Worm (Caenorhabditis elegans) whole organism, L1 larva: ENCODE measurements around the gene F12D9.2.
A peak's percentile ranks its signal among the peaks of the same experiment; 100 is the strongest.

Experiments used
- C04F5.9 ChIP-seq: sonication (generic microtip); optimal IDR thresholded peaks from 2 replicates; lab custom pipeline; 2016; ENCODE audit warnings: missing genetic modification characterization, missing compliant biosample characterization
- F16B12.6 ChIP-seq: fragments of 150-350 bp; optimal IDR thresholded peaks from 2 replicates; lab custom pipeline; 2014; ENCODE audit warnings: missing biosample characterization, missing genetic modification characterization
- blmp-1 ChIP-seq: fragments of 150-350 bp; optimal IDR thresholded peaks from 2 replicates; lab custom pipeline; 2014; ENCODE audit warnings: missing biosample characterization, missing genetic modification characterization
- ceh-8 ChIP-seq: fragments of 200-800 bp; sonication (Bioruptor generic); optimal IDR thresholded peaks from 2 replicates; lab custom pipeline; 2018; ENCODE audit warnings: mild to moderate bottlenecking, missing genetic modification characterization, moderate library complexity, missing compliant biosample characterization
- ceh-82 ChIP-seq, 3 experiments: fragments of 150-350 bp in 1 of 3; sonication (generic microtip) in 2 of 3; optimal IDR thresholded peaks; 2 replicates each; lab custom pipeline; 2014 to 2017; ENCODE audit warnings: missing biosample characterization in 3 of 3, missing genetic modification characterization in 3 of 3
- ceh-88 ChIP-seq: fragments of 200-800 bp; sonication (Bioruptor generic); IDR thresholded peaks from 2 replicates; pipeline ENCODE4 v1.3.6; 2022; ENCODE audit warnings: missing genetic modification characterization, missing compliant biosample characterization
- ces-1 ChIP-seq: fragments of 150-350 bp; optimal IDR thresholded peaks from 2 replicates; lab custom pipeline; 2014; ENCODE audit warnings: missing biosample characterization, missing genetic modification reagents, missing genetic modification characterization
- dsc-1 ChIP-seq: sonication (generic microtip); optimal IDR thresholded peaks from 2 replicates; lab custom pipeline; 2016; ENCODE audit warnings: mild to moderate bottlenecking, missing genetic modification characterization, missing compliant biosample characterization
- efl-1 ChIP-seq, 4 experiments: fragments of 150-350 bp; optimal IDR thresholded peaks in 3 of 4; peaks in 1 of 4; 1 replicate in 1 of 4; 2 replicates in 3 of 4; lab custom pipeline; 2014; ENCODE audit warnings: missing biosample characterization in 2 of 4, missing genetic modification characterization in 2 of 4, missing genetic modification reagents in 2 of 4
- egl-13 ChIP-seq: sonication (generic microtip); optimal IDR thresholded peaks from 2 replicates; lab custom pipeline; 2016; ENCODE audit warnings: missing genotype, missing genetic modification reagents, missing genetic modification characterization, missing compliant biosample characterization
- elt-2 ChIP-seq: sonication (generic microtip); optimal IDR thresholded peaks from 2 replicates; lab custom pipeline; 2016; ENCODE audit warnings: missing genetic modification characterization, mild to moderate bottlenecking, inconsistent platforms, missing compliant biosample characterization, missing genetic modification reagents
- elt-3 ChIP-seq, 6 experiments: fragments of 150-350 bp in 1 of 6; sonication (generic microtip); optimal IDR thresholded peaks; 2 replicates each; lab custom pipeline; 2017 to 2018; ENCODE audit warnings: missing biosample characterization in 6 of 6, missing genetic modification characterization in 6 of 6, inconsistent platforms in 1 of 6
- fkh-10 ChIP-seq: sonication (generic microtip); optimal IDR thresholded peaks from 2 replicates; lab custom pipeline; 2017; ENCODE audit warnings: missing biosample characterization, missing genetic modification reagents, missing genetic modification characterization
- hlh-17 ChIP-seq: fragments of 200-800 bp; sonication (Bioruptor generic); optimal IDR thresholded peaks from 2 replicates; lab custom pipeline; 2018; ENCODE audit warnings: missing genetic modification characterization, mild to moderate bottlenecking, missing compliant biosample characterization, moderate library complexity, borderline replicate concordance
- hlh-4 ChIP-seq: sonication (generic microtip); optimal IDR thresholded peaks from 2 replicates; lab custom pipeline; 2016; ENCODE audit warnings: mild to moderate bottlenecking, missing genetic modification characterization, missing compliant biosample characterization
- isw-1 ChIP-seq: fragments of 200-800 bp; sonication (Bioruptor generic); IDR thresholded peaks from 2 replicates; pipeline ENCODE4 v1.3.6; 2022; ENCODE audit warnings: missing genetic modification characterization, missing compliant biosample characterization
- lin-13 ChIP-seq: fragments of 150-350 bp; optimal IDR thresholded peaks from 2 replicates; lab custom pipeline; 2014; ENCODE audit warnings: missing biosample characterization, missing genetic modification reagents, missing genetic modification characterization
- lin-14 ChIP-seq: fragments of 200-800 bp; sonication (Bioruptor generic); optimal IDR thresholded peaks from 2 replicates; lab custom pipeline; 2018; ENCODE audit warnings: mild to moderate bottlenecking, missing genetic modification characterization, moderate library complexity, missing compliant biosample characterization
- lin-15B ChIP-seq: fragments of 150-350 bp; sonication (generic microtip); optimal IDR thresholded peaks from 3 replicates; lab custom pipeline; 2014; ENCODE audit warnings: missing biosample characterization, missing genetic modification characterization
- lin-35 ChIP-seq, 2 experiments: fragments of 150-350 bp; optimal IDR thresholded peaks; 2 replicates each; lab custom pipeline; 2014; ENCODE audit warnings: missing biosample characterization in 2 of 2, missing genetic modification characterization in 2 of 2, missing genetic modification reagents in 2 of 2
- lin-39 ChIP-seq: fragments of 150-350 bp; optimal IDR thresholded peaks from 2 replicates; lab custom pipeline; 2014; ENCODE audit warnings: missing biosample characterization, missing genetic modification reagents, missing genetic modification characterization
- lir-3 ChIP-seq: sonication (generic microtip); optimal IDR thresholded peaks from 2 replicates; lab custom pipeline; 2016; ENCODE audit warnings: mild to moderate bottlenecking, missing genetic modification characterization, moderate library complexity, missing compliant biosample characterization; ENCODE audit not compliant: poor library complexity
- mab-9 ChIP-seq: fragments of 200-800 bp; sonication (Bioruptor generic); IDR thresholded peaks from 2 replicates; pipeline ENCODE4 v1.3.6; 2022; ENCODE audit warnings: missing genetic modification reagents, missing genetic modification characterization, missing compliant biosample characterization
- mdl-1 ChIP-seq, 2 experiments: fragments of 150-350 bp; optimal IDR thresholded peaks; 2 replicates each; lab custom pipeline; 2014 to 2017; ENCODE audit warnings: missing biosample characterization in 2 of 2, missing genetic modification characterization in 2 of 2, inconsistent platforms in 1 of 2
- mef-2 ChIP-seq: fragments of 150-350 bp; optimal IDR thresholded peaks from 2 replicates; lab custom pipeline; 2014; ENCODE audit warnings: missing biosample characterization, missing genetic modification characterization
- mep-1 ChIP-seq: fragments of 150-350 bp; optimal IDR thresholded peaks from 2 replicates; lab custom pipeline; 2014; ENCODE audit warnings: missing biosample characterization, missing genetic modification characterization
- nhr-12 ChIP-seq: sonication (generic microtip); optimal IDR thresholded peaks from 2 replicates; lab custom pipeline; 2017; ENCODE audit warnings: missing biosample characterization, missing genetic modification characterization
- nhr-19 ChIP-seq: fragments of 200-800 bp; sonication (Bioruptor generic); conservative IDR thresholded peaks from 2 replicates; pipeline ENCODE4 v1.3.6; 2022; ENCODE audit warnings: missing genetic modification characterization, missing compliant biosample characterization
- nhr-20 ChIP-seq: sonication (generic microtip); optimal IDR thresholded peaks from 2 replicates; lab custom pipeline; 2016; ENCODE audit warnings: mild to moderate bottlenecking, missing genetic modification characterization, missing compliant biosample characterization
- nhr-71 ChIP-seq: sonication (generic microtip); optimal IDR thresholded peaks from 2 replicates; lab custom pipeline; 2016; ENCODE audit warnings: mild to moderate bottlenecking, missing genetic modification characterization, moderate library complexity, missing compliant biosample characterization
- nhr-76 ChIP-seq: sonication (generic microtip); optimal IDR thresholded peaks from 2 replicates; lab custom pipeline; 2017; ENCODE audit warnings: missing biosample characterization, missing genetic modification characterization
- nhr-85 ChIP-seq: sonication (generic microtip); peaks from one replicate; lab custom pipeline; 2016; ENCODE audit warnings: missing genetic modification characterization, inconsistent platforms, missing compliant biosample characterization
- nhr-90 ChIP-seq: sonication (generic microtip); optimal IDR thresholded peaks from 2 replicates; lab custom pipeline; 2016; ENCODE audit warnings: mild to moderate bottlenecking, missing genetic modification characterization, missing compliant biosample characterization; ENCODE audit not compliant: poor library complexity
- pag-3 ChIP-seq: sonication (generic microtip); optimal IDR thresholded peaks from 2 replicates; lab custom pipeline; 2017; ENCODE audit warnings: missing genetic modification characterization, mild to moderate bottlenecking, missing compliant biosample characterization, antibody characterized with exemption, borderline replicate concordance; ENCODE audit not compliant: insufficient read depth
- skn-1 ChIP-seq: fragments of 150-350 bp; optimal IDR thresholded peaks from 2 replicates; lab custom pipeline; 2014; ENCODE audit warnings: missing biosample characterization, missing genetic modification characterization
- snu-23 ChIP-seq: sonication (generic microtip); optimal IDR thresholded peaks from 2 replicates; lab custom pipeline; 2016; ENCODE audit warnings: missing genetic modification characterization, missing compliant biosample characterization
- sox-4 ChIP-seq: sonication (generic microtip); optimal IDR thresholded peaks from 2 replicates; lab custom pipeline; 2016; ENCODE audit warnings: missing genetic modification characterization, missing compliant biosample characterization
- sptf-1 ChIP-seq: fragments of 150-350 bp; optimal IDR thresholded peaks from 2 replicates; lab custom pipeline; 2014; ENCODE audit warnings: missing biosample characterization, missing genetic modification characterization
- unc-130 ChIP-seq: fragments of 150-350 bp; optimal IDR thresholded peaks from 2 replicates; lab custom pipeline; 2017; ENCODE audit warnings: missing biosample characterization, missing genetic modification characterization, inconsistent platforms
- vab-15 ChIP-seq: sonication (generic microtip); optimal IDR thresholded peaks from 2 replicates; lab custom pipeline; 2017; ENCODE audit warnings: missing genotype, mild to moderate bottlenecking, missing genetic modification characterization, missing compliant biosample characterization
- zag-1 ChIP-seq: fragments of 150-350 bp; optimal IDR thresholded peaks from 2 replicates; lab custom pipeline; 2014; ENCODE audit warnings: missing biosample characterization, missing genetic modification characterization

Gene F12D9.2

ce11 chrX:8646997-8647396, at the start of gene F12D9.2:
F12D9.2 (minus strand) TSS chrX:8647097.
- TF ChIP-seq nhr-85 (peak; percentile 2), mep-1 (no peak), mab-9 (no peak), lir-3 (tag; lab: Kevin White, UChicago) (no peak)
- TF ChIP-seq, all 84 proteins: peak for 1

- TF ChIP-seq F16B12.6 = no peak
- TF ChIP-seq fkh-10 (GFP tag; lab: Kevin White, UChicago) = no peak
- no peak for TF ChIP-seq nhr-20 (tag; lab: Kevin White, UChicago)
- TF ChIP-seq, all 84 proteins: peak for 0
Measured at ce11 chrX:8681600-8681999, 34.7 kb upstream of the F12D9.2 start, which contains the start of gene K09E2.1. K09E2.1 (plus strand) TSS chrX:8681900.

- TF ChIP-seq ceh-82 (tag; optimal IDR thresholded peaks at IDR 0.05; lab: Kevin White, UChicago) = no peak
- no peak for TF ChIP-seq egl-13 (tag; lab: Kevin White, UChicago)
- TF ChIP-seq nhr-85 = peak; percentile 8
- no peak for TF ChIP-seq mdl-1 (tag; optimal IDR thresholded peaks at IDR 0.05; lab: Kevin White, UChicago)
- no peak for TF ChIP-seq vab-15 (tag; lab: Kevin White, UChicago)
- no peak for TF ChIP-seq mef-2 (tag; lab: Kevin White, UChicago)
- TF ChIP-seq lin-14 (GFP tag; lab: Kevin White, UChicago) = peak; percentile 28
- peak; percentile 7 for TF ChIP-seq blmp-1 (tag; lab: Kevin White, UChicago)
Measured at ce11 chrX:8677873-8678272, 31.0 kb upstream of the F12D9.2 start.

ce11 chrX:8677320-8677719, 30.4 kb upstream of the F12D9.2 start:
- TF ChIP-seq nhr-76 (tag; lab: Kevin White, UChicago) (no peak), sptf-1 (tag; lab: Kevin White, UChicago) (no peak), hlh-17 (GFP tag; lab: Kevin White, UChicago) (no peak), ceh-8 (no peak)

- no peak for TF ChIP-seq mep-1
- TF ChIP-seq efl-1 (optimal IDR thresholded peaks at IDR 0.05; lab: Kevin White, UChicago) = no peak
- TF ChIP-seq efl-1 (GFP tag; optimal IDR thresholded peaks at IDR 0.05 in 1 of 2; lab: Kevin White, UChicago) = no peak
- TF ChIP-seq lin-14 (GFP tag; lab: Kevin White, UChicago) = peak; percentile 75
- peak; percentile 92 for TF ChIP-seq nhr-85
- peak; percentile 41 for TF ChIP-seq nhr-90 (tag; lab: Kevin White, UChicago)
- TF ChIP-seq ceh-88 (GFP tag; lab: Robert Waterston, UW) = no peak
- peak in 1 of 2 experiments; percentile 73 for TF ChIP-seq lin-35 (GFP tag; optimal IDR thresholded peaks at IDR 0.05; lab: Kevin White, UChicago)
- TF ChIP-seq mdl-1 (tag; optimal IDR thresholded peaks at IDR 0.05; lab: Kevin White, UChicago) = peak in 1 of 2 experiments; percentile 51
- peak; percentile 57 for TF ChIP-seq blmp-1 (tag; lab: Kevin White, UChicago)
- TF ChIP-seq elt-2 (tag; lab: Kevin White, UChicago) = peak; percentile 50
- peak; percentile 89 for TF ChIP-seq nhr-20 (tag; lab: Kevin White, UChicago)
- no peak for TF ChIP-seq pag-3 (tag; lab: Kevin White, UChicago)
- TF ChIP-seq nhr-19 (GFP tag; lab: Robert Waterston, UW) = 0 out of 2 replicates have a peak, but pooled peaks have one; percentile 13
- no peak for TF ChIP-seq C04F5.9 (tag; lab: Kevin White, UChicago)
- no peak for TF ChIP-seq sox-4
- TF ChIP-seq lin-39 (tag; lab: Kevin White, UChicago) = no peak
- TF ChIP-seq mef-2 (tag; lab: Kevin White, UChicago) = no peak
- TF ChIP-seq isw-1 (GFP tag; lab: Robert Waterston, UW) = no peak
- peak; percentile 47 for TF ChIP-seq unc-130 (tag; lab: Kevin White, UChicago)
- TF ChIP-seq nhr-71 = peak; percentile 74
- TF ChIP-seq elt-3 (tag; optimal IDR thresholded peaks at IDR 0.05; lab: Kevin White, UChicago) = peak in 4 of 6 experiments; percentile 69 to 79 (median 70)
- TF ChIP-seq ceh-82 (tag; optimal IDR thresholded peaks at IDR 0.05; lab: Kevin White, UChicago) = no peak
- no peak for TF ChIP-seq nhr-12 (tag; lab: Kevin White, UChicago)
- no peak for TF ChIP-seq dsc-1 (tag; lab: Kevin White, UChicago)
- TF ChIP-seq lin-13 (GFP tag; lab: Kevin White, UChicago) = no peak
- peak; percentile 4 for TF ChIP-seq skn-1
- no peak for TF ChIP-seq hlh-4 (tag; lab: Kevin White, UChicago)
- no peak for TF ChIP-seq zag-1 (tag; lab: Kevin White, UChicago)
- TF ChIP-seq lin-15B (tag; lab: Kevin White, UChicago) = no peak
- no peak for TF ChIP-seq ces-1 (GFP tag; lab: Kevin White, UChicago)
- TF ChIP-seq snu-23 (GFP tag; lab: Kevin White, UChicago) = peak; percentile 64
Measured at ce11 chrX:8676088-8676779, 29.3 kb upstream of the F12D9.2 start.
